Fruit fly (Drosophila melanogaster) whole organism, embryonic: ENCODE measurements around the gene feo.

Source experiments
- Aef1 ChIP-seq: fragments of 200-800 bp; sonication (Bioruptor generic); IDR thresholded peaks from 3 replicates; pipeline ENCODE4 v1.3.6; 2022; ENCODE audit warnings: missing biosample characterization, missing genetic modification characterization
- CG10321 ChIP-seq: fragments of 200-800 bp; sonication (Bioruptor generic); IDR thresholded peaks from 2 replicates; pipeline ENCODE4 v1.3.6; 2022; ENCODE audit warnings: missing biosample characterization, missing genetic modification characterization
- CG10431 ChIP-seq: fragments of 200-800 bp; sonication (Bioruptor generic); optimal IDR thresholded peaks from 3 replicates; lab custom pipeline; 2018; ENCODE audit warnings: missing biosample characterization, mild to moderate bottlenecking, missing genetic modification characterization
- CG12219 ChIP-seq: fragments of 200-800 bp; sonication (Bioruptor generic); optimal IDR thresholded peaks from 3 replicates; lab custom pipeline; 2018; ENCODE audit warnings: missing biosample characterization, mild to moderate bottlenecking, missing genetic modification characterization
- CG13296 ChIP-seq: fragments of 200-800 bp; sonication (Bioruptor generic); optimal IDR thresholded peaks from 3 replicates; lab custom pipeline; 2018; ENCODE audit warnings: missing biosample characterization, mild to moderate bottlenecking, missing genetic modification characterization
- CG13624 ChIP-seq: fragments of 200-800 bp; sonication (Bioruptor generic); optimal IDR thresholded peaks from 2 replicates; lab custom pipeline; 2016; ENCODE audit warnings: missing biosample characterization, missing genetic modification characterization
- CG15269 ChIP-seq: fragments of 200-800 bp; sonication (Bioruptor generic); optimal IDR thresholded peaks from 2 replicates; lab custom pipeline; 2018; ENCODE audit warnings: missing biosample characterization, mild to moderate bottlenecking, missing genetic modification characterization, moderate library complexity
- CG17612 ChIP-seq: fragments of 200-800 bp; sonication (Bioruptor generic); IDR thresholded peaks from 2 replicates; pipeline ENCODE4 v1.3.6; 2022; ENCODE audit warnings: missing biosample characterization, missing genetic modification characterization
- CG17912 ChIP-seq: fragments of 200-800 bp; sonication (Bioruptor generic); optimal IDR thresholded peaks from 2 replicates; lab custom pipeline; 2018; ENCODE audit warnings: missing biosample characterization, mild to moderate bottlenecking, missing genetic modification characterization
- CG2202 ChIP-seq: fragments of 200-800 bp; sonication (Bioruptor generic); optimal IDR thresholded peaks from 2 replicates; lab custom pipeline; 2018; ENCODE audit warnings: missing biosample characterization, mild to moderate bottlenecking, missing genetic modification characterization
- CG2712 ChIP-seq: fragments of 200-800 bp; optimal IDR thresholded peaks from 3 replicates; lab custom pipeline; 2019; ENCODE audit warnings: missing biosample characterization, mild to moderate bottlenecking, missing genetic modification characterization, moderate library complexity
- CG31365 ChIP-seq: fragments of 200-800 bp; sonication (Bioruptor generic); optimal IDR thresholded peaks from 2 replicates; lab custom pipeline; 2018; ENCODE audit warnings: missing biosample characterization, mild to moderate bottlenecking, missing genetic modification characterization
- CG31388 ChIP-seq: fragments of 200-800 bp; sonication (Bioruptor generic); optimal IDR thresholded peaks from 2 replicates; lab custom pipeline; 2016; ENCODE audit warnings: missing biosample characterization, missing genetic modification characterization
- CG3726 ChIP-seq: fragments of 200-800 bp; sonication (Bioruptor generic); IDR thresholded peaks from 3 replicates; pipeline ENCODE4, ENCODE4 v1.3.6; 2022; ENCODE audit warnings: missing biosample characterization, missing genetic modification characterization
- CG3847 ChIP-seq: fragments of 200-800 bp; sonication (Bioruptor generic); IDR thresholded peaks from 2 replicates; pipeline ENCODE4 v1.3.6; 2022; ENCODE audit warnings: missing biosample characterization, missing genetic modification characterization
- CG3995 ChIP-seq: fragments of 200-800 bp; sonication (Bioruptor generic); optimal IDR thresholded peaks from 3 replicates; lab custom pipeline; 2016; ENCODE audit warnings: missing biosample characterization, missing genetic modification characterization
- CG43689 ChIP-seq: fragments of 200-800 bp; sonication (Bioruptor generic); IDR thresholded peaks from 2 replicates; pipeline ENCODE4 v1.3.6; 2022; ENCODE audit warnings: missing biosample characterization, missing genetic modification characterization
- CG6813 ChIP-seq: fragments of 200-800 bp; sonication (Bioruptor generic); optimal IDR thresholded peaks from 2 replicates; lab custom pipeline; 2017; ENCODE audit warnings: missing biosample characterization, missing genetic modification characterization, mild to moderate bottlenecking, moderate library complexity, missing genetic modification reagents
- CG7357 ChIP-seq: fragments of 200-800 bp; sonication (Bioruptor generic); IDR thresholded peaks from 3 replicates; pipeline ENCODE4 v1.3.6; 2022; ENCODE audit warnings: missing biosample characterization, missing genetic modification characterization
- CG7839 ChIP-seq: fragments of 200-800 bp; sonication (Bioruptor generic); optimal IDR thresholded peaks from 3 replicates; lab custom pipeline; 2018; ENCODE audit warnings: missing biosample characterization, mild to moderate bottlenecking, missing genetic modification characterization, moderate library complexity
- CG8281 ChIP-seq: fragments of 200-800 bp; sonication (Bioruptor generic); optimal IDR thresholded peaks from 2 replicates; lab custom pipeline; 2018; ENCODE audit warnings: missing biosample characterization, mild to moderate bottlenecking, missing genetic modification characterization, moderate library complexity
- CG8478 ChIP-seq: fragments of >200 bp; optimal IDR thresholded peaks from 2 replicates; lab custom pipeline; 2018
- CG9437 ChIP-seq: fragments of 200-800 bp; sonication (Bioruptor generic); optimal IDR thresholded peaks from 2 replicates; lab custom pipeline; 2018; ENCODE audit warnings: missing biosample characterization, mild to moderate bottlenecking, missing genetic modification characterization
- CG9932 ChIP-seq: fragments of 200-800 bp; sonication (Bioruptor generic); IDR thresholded peaks from 2 replicates; pipeline ENCODE4 v1.3.6; 2022; ENCODE audit warnings: missing biosample characterization, missing genetic modification characterization
- CTCF ChIP-seq: fragments of 200-800 bp; sonication (Bioruptor generic); optimal IDR thresholded peaks from 2 replicates; lab custom pipeline; 2017; ENCODE audit warnings: missing biosample characterization, mild to moderate bottlenecking, missing genetic modification characterization, moderate library complexity
- D19A ChIP-seq: fragments of 200-800 bp; optimal IDR thresholded peaks from 3 replicates; lab custom pipeline; 2019; ENCODE audit warnings: missing biosample characterization, mild to moderate bottlenecking, missing genetic modification characterization, moderate library complexity
- Drgx ChIP-seq: fragments of 200-800 bp; sonication (Bioruptor generic); IDR thresholded peaks from 2 replicates; pipeline ENCODE4 v1.3.6; 2022; ENCODE audit warnings: missing biosample characterization, missing genetic modification characterization
- HLHmδ ChIP-seq: fragments of 200-800 bp; sonication (Bioruptor generic); optimal IDR thresholded peaks from 2 replicates; lab custom pipeline; 2018; ENCODE audit warnings: missing biosample characterization, mild to moderate bottlenecking, missing genetic modification characterization, moderate library complexity
- Hey ChIP-seq: fragments of 200-800 bp; sonication (Bioruptor generic); optimal IDR thresholded peaks from 3 replicates; lab custom pipeline; 2018; ENCODE audit warnings: missing biosample characterization, mild to moderate bottlenecking, missing genetic modification characterization
- Hmr ChIP-seq: fragments of 200-800 bp; sonication (Bioruptor generic); optimal IDR thresholded peaks from 3 replicates; lab custom pipeline; 2017; ENCODE audit warnings: mild to moderate bottlenecking, missing biosample characterization, missing genetic modification reagents, missing genetic modification characterization
- Kr ChIP-seq: fragments of 200-800 bp; sonication (Bioruptor generic); optimal IDR thresholded peaks from 2 replicates; lab custom pipeline; 2017; ENCODE audit warnings: missing biosample characterization, mild to moderate bottlenecking, missing genetic modification characterization
- MESR4 ChIP-seq: fragments of 200-800 bp; sonication (Bioruptor generic); optimal IDR thresholded peaks from 2 replicates; lab custom pipeline; 2018; ENCODE audit warnings: missing biosample characterization, mild to moderate bottlenecking, missing genetic modification characterization, moderate library complexity
- Myb ChIP-seq: fragments of 200-800 bp; sonication (Bioruptor generic); optimal IDR thresholded peaks from 2 replicates; lab custom pipeline; 2016; ENCODE audit warnings: missing biosample characterization, missing genetic modification characterization
- Optix ChIP-seq: fragments of 200-800 bp; sonication (Bioruptor generic); IDR thresholded peaks from 3 replicates; pipeline ENCODE4 v1.3.6; 2022; ENCODE audit warnings: missing biosample characterization, missing genetic modification characterization
- Rfx ChIP-seq: fragments of 200-800 bp; sonication (Bioruptor generic); IDR thresholded peaks from 2 replicates; pipeline ENCODE4 v1.3.6; 2022; ENCODE audit warnings: missing biosample characterization, missing genetic modification characterization
- Spps ChIP-seq: fragments of 200-800 bp; sonication (Bioruptor generic); optimal IDR thresholded peaks from 2 replicates; lab custom pipeline; 2018; ENCODE audit warnings: missing biosample characterization, mild to moderate bottlenecking, missing genetic modification characterization
- Tbp ChIP-seq: fragments of >200 bp; optimal IDR thresholded peaks from 2 replicates; lab custom pipeline; 2018; ENCODE audit warnings: missing biosample characterization, missing genetic modification characterization
- Vsx1 ChIP-seq: fragments of 200-800 bp; sonication (Bioruptor generic); optimal IDR thresholded peaks from 2 replicates; lab custom pipeline; 2017; ENCODE audit warnings: missing biosample characterization, mild to moderate bottlenecking, missing genetic modification characterization, missing genetic modification reagents
- ab ChIP-seq: fragments of 200-800 bp; sonication (Bioruptor generic); optimal IDR thresholded peaks from 2 replicates; lab custom pipeline; 2016; ENCODE audit warnings: missing biosample characterization, missing genetic modification characterization
- al ChIP-seq: fragments of 200-800 bp; sonication (Bioruptor generic); IDR thresholded peaks from 2 replicates; pipeline ENCODE4 v1.3.6; 2022; ENCODE audit warnings: missing biosample characterization, missing genetic modification characterization
- ato ChIP-seq: fragments of 200-800 bp; sonication (Bioruptor generic); IDR thresholded peaks from 2 replicates; pipeline ENCODE4 v1.3.6; 2022; ENCODE audit warnings: missing biosample characterization, missing genetic modification characterization; ENCODE audit not compliant: partially characterized antibody
- bowl ChIP-seq: fragments of 200-800 bp; sonication (Bioruptor generic); IDR thresholded peaks from 2 replicates; pipeline ENCODE4 v1.3.6; 2022; ENCODE audit warnings: missing biosample characterization, missing genetic modification characterization
- chn ChIP-seq: fragments of 200-800 bp; sonication (Bioruptor generic); optimal IDR thresholded peaks from 2 replicates; lab custom pipeline; 2016; ENCODE audit warnings: missing biosample characterization, missing genetic modification characterization
- eyg ChIP-seq: fragments of 200-800 bp; sonication (Bioruptor generic); optimal IDR thresholded peaks from 3 replicates; lab custom pipeline; 2016; ENCODE audit warnings: missing biosample characterization, missing genetic modification characterization
- fu2 ChIP-seq: fragments of 200-800 bp; sonication (Bioruptor generic); optimal IDR thresholded peaks from 2 replicates; lab custom pipeline; 2016; ENCODE audit warnings: missing biosample characterization, missing genetic modification characterization
- gcm2 ChIP-seq: fragments of 200-800 bp; sonication (Bioruptor generic); optimal IDR thresholded peaks from 2 replicates; lab custom pipeline; 2016; ENCODE audit warnings: missing biosample characterization, missing genetic modification characterization
- mirr ChIP-seq: fragments of 200-800 bp; sonication (Bioruptor generic); optimal IDR thresholded peaks from 3 replicates; lab custom pipeline; 2018; ENCODE audit warnings: missing biosample characterization, mild to moderate bottlenecking, missing genetic modification characterization
- pfk ChIP-seq: fragments of 200-800 bp; sonication (Bioruptor generic); optimal IDR thresholded peaks from 2 replicates; lab custom pipeline; 2018; ENCODE audit warnings: missing biosample characterization, mild to moderate bottlenecking, missing genetic modification characterization, moderate library complexity
- so ChIP-seq: fragments of 200-800 bp; sonication (Bioruptor generic); IDR thresholded peaks from 3 replicates; pipeline ENCODE4 v1.3.6; 2022; ENCODE audit warnings: missing biosample characterization, missing genetic modification characterization
- sr ChIP-seq: fragments of 200-800 bp; sonication (Bioruptor generic); IDR thresholded peaks from 3 replicates; pipeline ENCODE4 v1.3.6; 2022; ENCODE audit warnings: missing biosample characterization, missing genetic modification characterization
- toy ChIP-seq: fragments of 200-800 bp; sonication (Bioruptor generic); IDR thresholded peaks from 2 replicates; pipeline ENCODE4 v1.3.6; 2022; ENCODE audit warnings: missing biosample characterization, missing genetic modification characterization
- zf30C ChIP-seq: fragments of 200-800 bp; sonication (Bioruptor generic); optimal IDR thresholded peaks from 3 replicates; lab custom pipeline; 2018; ENCODE audit warnings: missing biosample characterization, mild to moderate bottlenecking, missing genetic modification characterization
- zfh2 ChIP-seq: fragments of 200-800 bp; sonication (Bioruptor generic); optimal IDR thresholded peaks from 2 replicates; lab custom pipeline; 2016; ENCODE audit warnings: missing biosample characterization, missing genetic modification characterization

feo gene

DNA sequence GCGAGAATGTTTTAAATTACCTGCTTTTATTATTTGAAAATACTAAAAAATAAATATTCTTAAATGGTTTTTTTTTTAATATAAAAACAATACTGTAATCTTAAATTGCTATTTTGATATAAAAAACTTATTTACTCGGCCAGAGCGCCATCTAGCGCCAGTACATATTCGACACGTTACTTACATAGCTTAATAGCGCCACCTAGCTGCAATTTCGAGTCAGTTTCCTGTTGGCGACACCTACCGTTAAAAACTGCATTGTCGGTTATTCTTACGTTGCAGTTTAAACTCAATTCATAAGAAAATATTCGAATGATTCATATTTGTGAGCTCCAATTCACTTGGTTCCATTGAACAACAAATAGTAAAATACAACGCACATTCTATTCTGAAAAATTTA, 22.3 kb downstream of the feo start (continued):
- TF ChIP-seq sr (GFP tag; lab: Robert Waterston, UW) (0 out of 3 replicates have a peak, but pooled peaks have one; percentile 8), CG8281 (tag; lab: Kevin White, UChicago) (no peak), pfk (GFP tag; lab: Kevin White, UChicago) (no peak), gcm2 (GFP tag; lab: Kevin White, UChicago) (no peak), CG8478 (lab: Kevin White, UChicago) (no peak), Kr (GFP tag; lab: Kevin White, UChicago) (no peak), Tbp (GFP tag; lab: Kevin White, UChicago) (no peak), Vsx1 (no peak), Optix (GFP tag; lab: Robert Waterston, UW) (peak; percentile 51; the same call in 2 of the 3 replicates), CG17612 (GFP tag; lab: Robert Waterston, UW) (no peak), CG12219 (peak; percentile 24), CG3847 (GFP tag; lab: Robert Waterston, UW) (peak; percentile 68), MESR4 (no peak), Rfx (GFP tag; lab: Robert Waterston, UW) (peak; percentile 88), toy (GFP tag; lab: Robert Waterston, UW) (no peak), Spps (tag; lab: Kevin White, UChicago) (no peak), CG2712 (tag; lab: Kevin White, UChicago) (peak; percentile 63), ab (GFP tag; lab: Kevin White, UChicago) (no peak), mirr (GFP tag; lab: Kevin White, UChicago) (no peak), CG7357 (0 out of 3 replicates have a peak, but pooled peaks have one; percentile 28), eyg (GFP tag; lab: Kevin White, UChicago) (no peak), Hey (tag; lab: Kevin White, UChicago) (no peak), CG2202 (tag; lab: Kevin White, UChicago) (no peak), Aef1 (GFP tag; lab: Robert Waterston, UW) (peak; percentile 36; the same call in 1 of the 3 replicates), CG43689 (no peak), CG3995 (GFP tag; lab: Kevin White, UChicago) (no peak), CG13624 (GFP tag; lab: Kevin White, UChicago) (peak; percentile 52), al (peak; percentile 22; the same call in 1 of the 2 replicates), Drgx (GFP tag; lab: Robert Waterston, UW) (no peak), CG3726 (GFP tag; lab: Robert Waterston, UW) (no peak), CG10431 (GFP tag; lab: Kevin White, UChicago) (peak; percentile 10), CG15269 (tag; lab: Kevin White, UChicago) (peak; percentile 61), CG31388 (GFP tag; lab: Kevin White, UChicago) (peak; percentile 17), CG31365 (tag; lab: Kevin White, UChicago) (peak; percentile 40), CG6813 (GFP tag; lab: Kevin White, UChicago) (peak; percentile 25), D19A (tag; lab: Kevin White, UChicago) (no peak), CG13296 (GFP tag; lab: Kevin White, UChicago) (peak; percentile 19), CG17912 (GFP tag; lab: Kevin White, UChicago) (peak; percentile 65), fu2 (no peak), so (GFP tag; lab: Robert Waterston, UW) (no peak), chn (peak; percentile 53), CG7839 (peak; percentile 70), Hmr (peak; percentile 73), CG9932 (GFP tag; lab: Robert Waterston, UW) (peak; percentile 71), Myb (GFP tag; lab: Kevin White, UChicago) (peak; percentile 89), zf30C (GFP tag; lab: Kevin White, UChicago) (no peak), HLHmδ (no peak), zfh2 (GFP tag; lab: Kevin White, UChicago) (peak; percentile 14), CG10321 (no peak), ato (no peak), CTCF (GFP tag; lab: Kevin White, UChicago) (peak; percentile 99), CG9437 (GFP tag; lab: Kevin White, UChicago) (peak; percentile 70), bowl (GFP tag; lab: Robert Waterston, UW) (no peak)
